Worm (Caenorhabditis elegans): ENCODE results near the gene F47E1.2.
A peak's percentile ranks its signal among the peaks of the same experiment; 100 is the strongest.

Gene F47E1.2

ce11 chrX:9025484-9025883, 32.0 kb upstream of the F47E1.2 start:
- no peak for TF ChIP-seq ceh-34 (tag; optimal IDR thresholded peaks at IDR 0.05)
- no peak for TF ChIP-seq sox-2 (GFP tag; IDR thresholded peaks at IDR 0.05)

ce11 chrX:9027304-9027703, 30.1 kb upstream of the F47E1.2 start, which contains the start of gene T25B6.3:
Gene T25B6.3 (plus strand): TSS chrX:9027604.
- no peak for TF ChIP-seq eyg-1 (tag; optimal IDR thresholded peaks at IDR 0.05)

- no peak for TF ChIP-seq fkh-6 (tag; optimal IDR thresholded peaks at IDR 0.05)
- no peak for TF ChIP-seq Y22D7AL.16 (tag; optimal IDR thresholded peaks at IDR 0.05)
- no peak for TF ChIP-seq lin-11 (tag; optimal IDR thresholded peaks at IDR 0.05)
- no peak for TF ChIP-seq ztf-16 (tag; optimal IDR thresholded peaks at IDR 0.05)
- no peak for TF ChIP-seq T23F11.4 (GFP tag; optimal IDR thresholded peaks at IDR 0.05)
- no peak for TF ChIP-seq tbx-2 (tag; optimal IDR thresholded peaks at IDR 0.05)
- TF ChIP-seq unc-55 (GFP tag; optimal IDR thresholded peaks at IDR 0.05) = no peak
- TF ChIP-seq ceh-34 (tag; optimal IDR thresholded peaks at IDR 0.05) = no peak
- TF ChIP-seq ceh-30 (tag; optimal IDR thresholded peaks at IDR 0.05) = no peak
- TF ChIP-seq ceh-18 (tag; optimal IDR thresholded peaks at IDR 0.05) = no peak
- no peak for TF ChIP-seq rnt-1 (tag; optimal IDR thresholded peaks at IDR 0.05)
- no peak for TF ChIP-seq ama-1 (optimal IDR thresholded peaks at IDR 0.05)
- no peak for TF ChIP-seq ceh-19 (GFP tag; optimal IDR thresholded peaks at IDR 0.05)
- no peak for TF ChIP-seq hlh-8 (tag; optimal IDR thresholded peaks at IDR 0.05)
- TF ChIP-seq ttx-3 (tag; optimal IDR thresholded peaks at IDR 0.05) = no peak
- no peak for TF ChIP-seq dve-1 (tag; optimal IDR thresholded peaks at IDR 0.05)
- no peak for TF ChIP-seq hlh-6 (tag; optimal IDR thresholded peaks at IDR 0.05)
- no peak for TF ChIP-seq zip-5 (tag; optimal IDR thresholded peaks at IDR 0.05)
- no peak for TF ChIP-seq eyg-1 (tag; optimal IDR thresholded peaks at IDR 0.05)
- no peak for TF ChIP-seq npax-4 (tag; optimal IDR thresholded peaks at IDR 0.05)
Measured at ce11 chrX:9028909-9029520, 28.4 kb upstream of the F47E1.2 start, which contains the start of gene snf-12. Gene snf-12 (plus strand): TSS chrX:9029470.

- no peak for TF ChIP-seq hlh-8 (tag; optimal IDR thresholded peaks at IDR 0.05)
- no peak for TF ChIP-seq nhr-232 (tag; optimal IDR thresholded peaks at IDR 0.05)
- peak; percentile 18 for TF ChIP-seq elt-2 (tag; optimal IDR thresholded peaks at IDR 0.05)
Measured at ce11 chrX:9034310-9034709, 23.1 kb upstream of the F47E1.2 start, which contains the start of gene nep-22. Gene nep-22 (plus strand): TSS chrX:9034554.

- TF ChIP-seq unc-55 (GFP tag; optimal IDR thresholded peaks at IDR 0.05) (no peak), elt-2 (tag; optimal IDR thresholded peaks at IDR 0.05) (no peak), ceh-19 (GFP tag; optimal IDR thresholded peaks at IDR 0.05) (no peak), elt-4 (tag; optimal IDR thresholded peaks at IDR 0.05) (no peak), pag-3 (tag; optimal IDR thresholded peaks at IDR 0.05; ENCODE audit: borderline replicate concordance) (no peak), C38D4.7 (GFP tag; optimal IDR thresholded peaks at IDR 0.05) (no peak), ceh-34 (tag; optimal IDR thresholded peaks at IDR 0.05) (no peak), dmd-4 (tag; optimal IDR thresholded peaks at IDR 0.05; ENCODE audit: borderline replicate concordance) (no peak), tbx-7 (tag; optimal IDR thresholded peaks at IDR 0.05) (no peak), ceh-14 (tag; optimal IDR thresholded peaks at IDR 0.05) (no peak), ceh-18 (tag; optimal IDR thresholded peaks at IDR 0.05) (no peak)
Measured at ce11 chrX:9035142-9035541, 22.3 kb upstream of the F47E1.2 start.

ce11 chrX:9036237-9036636, 21.2 kb upstream of the F47E1.2 start:
- no peak for TF ChIP-seq hlh-13 (GFP tag; optimal IDR thresholded peaks at IDR 0.05)
- TF ChIP-seq ceh-48 (tag; optimal IDR thresholded peaks at IDR 0.05) = no peak

- no peak for TF ChIP-seq pha-2 (tag; optimal IDR thresholded peaks at IDR 0.05)
- no peak for TF ChIP-seq ztf-16 (tag; optimal IDR thresholded peaks at IDR 0.05)
Measured at ce11 chrX:9045913-9046312, 11.5 kb upstream of the F47E1.2 start, which contains the start of gene prdm-14. Gene prdm-14 (plus strand): TSS chrX:9046213.

Data from whole organism, late embryonic.